Fruit fly (Drosophila melanogaster) whole organism, adult: ENCODE results near the gene Vps52.

Experiments
- CG1620 ChIP-seq: fragments of 200-800 bp; sonication (Bioruptor generic); optimal IDR thresholded peaks from 2 replicates; lab custom pipeline; 2016; ENCODE audit warnings: missing biosample characterization, missing genetic modification characterization
- cnc ChIP-seq, 2 experiments: fragments of >200 bp; optimal IDR thresholded peaks; 2 replicates each; lab custom pipeline; 2017
- tj ChIP-seq: fragments of 200-800 bp; sonication (Bioruptor generic); optimal IDR thresholded peaks from 3 replicates; lab custom pipeline; 2017; ENCODE audit warnings: missing biosample characterization, mild to moderate bottlenecking, missing genetic modification characterization, moderate library complexity

DNA sequence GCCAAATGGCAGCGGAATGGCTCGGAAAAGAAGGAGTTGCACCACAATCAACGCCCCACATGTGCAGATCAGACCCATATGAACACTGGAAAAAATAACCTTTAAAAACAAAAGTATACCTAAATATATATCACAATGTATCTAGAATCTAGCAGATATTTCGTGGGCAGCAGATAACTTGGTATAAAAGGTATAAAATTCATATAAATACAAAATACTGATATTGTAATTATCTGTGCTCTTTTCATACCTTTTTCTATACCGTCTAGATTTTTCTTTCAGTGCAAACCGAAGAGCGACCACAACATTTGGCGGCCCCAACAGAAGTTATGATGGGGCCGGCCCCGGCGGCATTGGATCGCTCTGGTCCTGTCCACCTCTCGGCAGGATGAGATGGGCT, 22.4 kb downstream of the Vps52 start:
- TF ChIP-seq tj: no peak
- no peak for TF ChIP-seq cnc (optimal IDR thresholded peaks at IDR 0.05; lab: Kevin White, UChicago)
- TF ChIP-seq CG1620 (GFP tag; lab: Kevin White, UChicago): no peak
